Fruit fly (Drosophila melanogaster): Measurements from ENCODE around the gene LIMK1.

DNA sequence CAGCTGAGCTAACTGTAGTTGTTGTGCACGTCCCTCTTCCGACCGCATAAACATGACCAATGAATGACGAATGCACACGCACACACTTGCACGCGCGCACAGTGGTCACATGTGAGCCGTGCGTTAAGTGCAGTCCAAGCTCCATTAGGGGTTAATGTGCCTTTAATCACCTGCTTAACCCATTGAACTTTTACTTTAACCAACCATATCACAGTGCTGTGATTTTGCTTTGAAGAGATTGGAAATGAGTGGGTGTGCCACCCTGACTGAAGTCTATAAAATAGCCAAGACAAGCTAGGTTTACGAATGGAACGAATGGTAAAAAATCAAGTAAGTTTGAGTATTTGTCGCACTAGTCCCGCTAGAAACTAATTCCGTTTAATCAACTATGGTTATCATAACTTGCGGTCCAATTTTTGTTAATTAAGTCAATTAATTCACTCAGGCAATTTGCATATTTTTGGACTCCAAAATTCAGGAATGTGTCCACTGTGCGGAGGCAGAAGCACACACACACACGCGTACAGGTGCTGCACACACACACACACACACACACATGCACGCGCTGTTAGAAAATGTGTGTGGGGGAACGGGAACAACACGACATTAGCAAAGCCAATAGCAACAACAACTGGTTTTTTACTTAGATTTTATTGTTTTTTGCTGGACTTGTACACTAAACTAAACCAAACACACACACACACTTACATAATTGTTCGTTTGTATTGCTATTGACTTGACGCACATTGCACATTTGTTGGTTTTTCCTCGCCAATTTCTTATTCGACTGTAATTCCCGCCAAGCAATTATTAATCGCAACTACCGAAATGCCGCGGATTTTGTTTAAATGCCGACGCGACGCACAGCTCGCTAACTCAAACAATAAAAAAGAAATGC lies 521 bp downstream of the LIMK1 start:
- peak; percentile 19 to 76 for TF ChIP-seq ss (GFP tag; optimal IDR thresholded peaks at IDR 0.05)
- no peak for TF ChIP-seq Hr38 (GFP tag; optimal IDR thresholded peaks at IDR 0.05)

Data from whole organism, prepupa.